Fruit fly (Drosophila melanogaster) whole organism: ENCODE results near the gene CanA-14F.

ENCODE experiments used
- CG8478 ChIP-seq: fragments of >200 bp; optimal IDR thresholded peaks from 2 replicates; lab custom pipeline; 2018; ENCODE audit warnings: inconsistent platforms
- pan ChIP-seq: fragments of >200 bp; optimal IDR thresholded peaks from 2 replicates; lab custom pipeline; 2017
- usp ChIP-seq: fragments of >200 bp; optimal IDR thresholded peaks from 2 replicates; lab custom pipeline; 2017; ENCODE audit warnings: missing biosample characterization, missing genetic modification characterization, mixed read lengths

dm6 chrX:16565377-16565776 lies 21.6 kb downstream of the CanA-14F start:
- no peak for TF ChIP-seq CG8478 (lab: Kevin White, UChicago)
- no peak for TF ChIP-seq usp
- TF ChIP-seq pan (lab: Kevin White, UChicago), result no peak
